Worm (Caenorhabditis elegans) whole organism, L1 larva: ENCODE measurements around the gene T25D1.1.

ENCODE experiments used
- egl-27 ChIP-seq, 2 experiments: fragments of 150-350 bp in 1 of 2; sonication (generic microtip); optimal IDR thresholded peaks; 3 replicates each; lab custom pipeline; 2017 to 2018; ENCODE audit warnings: missing biosample characterization in 2 of 2, missing genetic modification characterization in 2 of 2, missing genetic modification reagents in 2 of 2
- elt-3 ChIP-seq, 6 experiments: fragments of 150-350 bp in 1 of 6; sonication (generic microtip); optimal IDR thresholded peaks; 2 replicates each; lab custom pipeline; 2017 to 2018; ENCODE audit warnings: missing biosample characterization in 6 of 6, missing genetic modification characterization in 6 of 6, inconsistent platforms in 1 of 6
- fkh-10 ChIP-seq: sonication (generic microtip); optimal IDR thresholded peaks from 2 replicates; lab custom pipeline; 2017; ENCODE audit warnings: missing biosample characterization, missing genetic modification reagents, missing genetic modification characterization
- mdl-1 ChIP-seq, 2 experiments: fragments of 150-350 bp; optimal IDR thresholded peaks; 2 replicates each; lab custom pipeline; 2014 to 2017; ENCODE audit warnings: missing biosample characterization in 2 of 2, missing genetic modification characterization in 2 of 2, inconsistent platforms in 1 of 2
- nhr-237 ChIP-seq: fragments of 150-350 bp; optimal IDR thresholded peaks from 2 replicates; lab custom pipeline; 2014; ENCODE audit warnings: missing biosample characterization, missing genetic modification characterization
- nhr-76 ChIP-seq: sonication (generic microtip); optimal IDR thresholded peaks from 2 replicates; lab custom pipeline; 2017; ENCODE audit warnings: missing biosample characterization, missing genetic modification characterization
- pqm-1 ChIP-seq: sonication (generic microtip); optimal IDR thresholded peaks from 3 replicates; lab custom pipeline; 2017; ENCODE audit warnings: missing biosample characterization, missing genetic modification characterization
- rnt-1 ChIP-seq: sonication (generic microtip); optimal IDR thresholded peaks from 2 replicates; lab custom pipeline; 2016; ENCODE audit warnings: mild to moderate bottlenecking, missing genetic modification characterization, moderate library complexity, missing compliant biosample characterization

ce11 chrX:16540374-16540773, 20.8 kb downstream of the T25D1.1 start, which contains the start of gene osm-1:
- TF ChIP-seq egl-27 (tag; optimal IDR thresholded peaks at IDR 0.05; lab: Kevin White, UChicago), result no peak
- no peak for TF ChIP-seq nhr-237 (tag; lab: Kevin White, UChicago)
- no peak for TF ChIP-seq rnt-1 (tag; lab: Kevin White, UChicago)
- TF ChIP-seq mdl-1 (tag; optimal IDR thresholded peaks at IDR 0.05; lab: Kevin White, UChicago), result no peak
- no peak for TF ChIP-seq fkh-10 (GFP tag; lab: Kevin White, UChicago)
- no peak for TF ChIP-seq elt-3 (tag; optimal IDR thresholded peaks at IDR 0.05; lab: Kevin White, UChicago)
- TF ChIP-seq nhr-76 (tag; lab: Kevin White, UChicago), result no peak
- TF ChIP-seq pqm-1 (tag; lab: Kevin White, UChicago), result no peak
